Worm (Caenorhabditis elegans) whole organism, L2 larva: ENCODE results near the gene F37C4.5.

Source experiments
- C34F6.9 ChIP-seq: fragments of 150-350 bp; optimal IDR thresholded peaks from 2 replicates; lab custom pipeline; 2014; ENCODE audit warnings: missing biosample characterization, missing genetic modification characterization
- F13H6.1 ChIP-seq: sonication (generic microtip); optimal IDR thresholded peaks from 2 replicates; lab custom pipeline; 2016; ENCODE audit warnings: missing genetic modification characterization, missing compliant biosample characterization
- Y55F3AM.14 ChIP-seq: fragments of 200-800 bp; sonication (Bioruptor generic); optimal IDR thresholded peaks from 2 replicates; lab custom pipeline; 2018; ENCODE audit warnings: mild to moderate bottlenecking, missing genetic modification characterization, missing compliant biosample characterization
- ZK546.5 ChIP-seq: sonication (generic microtip); optimal IDR thresholded peaks from 2 replicates; lab custom pipeline; 2017; ENCODE audit warnings: missing biosample characterization, missing genetic modification characterization
- ama-1 ChIP-seq: fragments of 150-350 bp; optimal IDR thresholded peaks from 2 replicates; lab custom pipeline; 2018; ENCODE audit warnings: inconsistent platforms
- ceh-16 ChIP-seq: fragments of 150-350 bp; optimal IDR thresholded peaks from 2 replicates; lab custom pipeline; 2014; ENCODE audit warnings: missing biosample characterization, missing genetic modification characterization
- ceh-82 ChIP-seq: fragments of 150-350 bp; optimal IDR thresholded peaks from 2 replicates; lab custom pipeline; 2014; ENCODE audit warnings: missing biosample characterization, missing genetic modification characterization
- crh-2 ChIP-seq: sonication (generic microtip); optimal IDR thresholded peaks from 2 replicates; lab custom pipeline; 2017; ENCODE audit warnings: missing biosample characterization, missing genetic modification characterization
- dmd-4 ChIP-seq: sonication (generic microtip); optimal IDR thresholded peaks from 2 replicates; lab custom pipeline; 2017; ENCODE audit warnings: missing biosample characterization, missing genetic modification characterization
- elt-3 ChIP-seq: sonication (generic microtip); optimal IDR thresholded peaks from 2 replicates; lab custom pipeline; 2017; ENCODE audit warnings: missing biosample characterization, missing genetic modification characterization
- fos-1 ChIP-seq: fragments of 150-350 bp; optimal IDR thresholded peaks from 2 replicates; lab custom pipeline; 2014; ENCODE audit warnings: missing biosample characterization, missing genetic modification characterization
- gmeb-1 ChIP-seq: fragments of 150-350 bp; optimal IDR thresholded peaks from 2 replicates; lab custom pipeline; 2014; ENCODE audit warnings: missing biosample characterization, missing genetic modification characterization
- lsy-2 ChIP-seq, 2 experiments: fragments of 150-350 bp in 1 of 2; sonication (generic microtip) in 1 of 2; optimal IDR thresholded peaks; 2 replicates each; lab custom pipeline; 2014 to 2017; ENCODE audit warnings: missing biosample characterization in 2 of 2, missing genetic modification characterization in 2 of 2
- mbf-1 ChIP-seq: sonication (generic microtip); optimal IDR thresholded peaks from 2 replicates; lab custom pipeline; 2017; ENCODE audit warnings: missing biosample characterization, missing genetic modification characterization
- mdl-1 ChIP-seq, 2 experiments: fragments of 150-350 bp in 1 of 2; sonication (generic microtip) in 1 of 2; optimal IDR thresholded peaks; 2 replicates each; lab custom pipeline; 2017; ENCODE audit warnings: missing biosample characterization in 2 of 2, missing genetic modification characterization in 2 of 2
- nhr-10 ChIP-seq: sonication (generic microtip); optimal IDR thresholded peaks from 2 replicates; lab custom pipeline; 2017; ENCODE audit warnings: missing biosample characterization, missing genetic modification characterization
- nhr-11 ChIP-seq: fragments of 150-350 bp; optimal IDR thresholded peaks from 2 replicates; lab custom pipeline; 2014; ENCODE audit warnings: missing biosample characterization, missing genetic modification characterization
- nhr-12 ChIP-seq: fragments of 150-350 bp; optimal IDR thresholded peaks from 2 replicates; lab custom pipeline; 2014; ENCODE audit warnings: missing biosample characterization, missing genetic modification characterization
- nhr-129 ChIP-seq: fragments of 150-350 bp; optimal IDR thresholded peaks from 2 replicates; lab custom pipeline; 2014; ENCODE audit warnings: missing biosample characterization, missing genetic modification characterization
- nhr-25 ChIP-seq: fragments of 150-350 bp; sonication (generic microtip); optimal IDR thresholded peaks from 3 replicates; lab custom pipeline; 2014; ENCODE audit warnings: missing biosample characterization, missing genetic modification characterization
- peb-1 ChIP-seq: fragments of 150-350 bp; optimal IDR thresholded peaks from 2 replicates; lab custom pipeline; 2014; ENCODE audit warnings: missing biosample characterization, missing genetic modification characterization
- sem-4 ChIP-seq: fragments of 150-350 bp; optimal IDR thresholded peaks from 2 replicates; lab custom pipeline; 2014; ENCODE audit warnings: missing biosample characterization, missing genetic modification reagents, missing genetic modification characterization
- sma-3 ChIP-seq: sonication (generic microtip); optimal IDR thresholded peaks from 2 replicates; lab custom pipeline; 2016; ENCODE audit warnings: missing genetic modification reagents, missing genetic modification characterization, missing compliant biosample characterization
- sma-9 ChIP-seq, 2 experiments: fragments of 150-350 bp in 1 of 2; sonication (generic microtip) in 1 of 2; optimal IDR thresholded peaks; 2 replicates each; lab custom pipeline; 2014 to 2016; ENCODE audit warnings: missing genetic modification characterization in 2 of 2, mild to moderate bottlenecking in 1 of 2, missing biosample characterization in 1 of 2, missing compliant biosample characterization in 1 of 2, missing genetic modification reagents in 1 of 2, moderate library complexity in 1 of 2
- snpc-4 ChIP-seq: fragments of 150-350 bp; optimal IDR thresholded peaks from 2 replicates; lab custom pipeline; 2014; ENCODE audit warnings: missing biosample characterization, missing genetic modification characterization
- unc-39 ChIP-seq: fragments of 150-350 bp; optimal IDR thresholded peaks from 2 replicates; lab custom pipeline; 2014; ENCODE audit warnings: missing biosample characterization, missing genetic modification characterization
- unc-55 ChIP-seq: fragments of 150-350 bp; sonication (generic microtip); optimal IDR thresholded peaks from 3 replicates; lab custom pipeline; 2014; ENCODE audit warnings: missing biosample characterization, missing genetic modification reagents, missing genetic modification characterization
- unc-62 ChIP-seq: fragments of 150-350 bp; optimal IDR thresholded peaks from 2 replicates; lab custom pipeline; 2014; ENCODE audit warnings: missing biosample characterization, missing genetic modification reagents, missing genetic modification characterization
- zag-1 ChIP-seq: fragments of 150-350 bp; optimal IDR thresholded peaks from 2 replicates; lab custom pipeline; 2014; ENCODE audit warnings: missing biosample characterization, missing genetic modification characterization

Gene F37C4.5

ce11 chrIV:3874417-3874816, 811 bp upstream of the F37C4.5 start:
- TF ChIP-seq mdl-1 (tag; optimal IDR thresholded peaks at IDR 0.05; lab: Kevin White, UChicago), result no peak
- peak; percentile 10 for TF ChIP-seq F13H6.1 (tag; lab: Kevin White, UChicago)
- TF ChIP-seq nhr-25 (tag; lab: Kevin White, UChicago), result peak; percentile 19
- TF ChIP-seq lsy-2 (tag; optimal IDR thresholded peaks at IDR 0.05; lab: Kevin White, UChicago), result peak in 1 of 2 experiments; percentile 51
- no peak for TF ChIP-seq sem-4 (tag; lab: Kevin White, UChicago)
- TF ChIP-seq unc-55 (GFP tag; lab: Kevin White, UChicago), result peak; percentile 28
- TF ChIP-seq nhr-10 (tag; lab: Kevin White, UChicago), result peak; percentile 30
- TF ChIP-seq nhr-11 (tag; lab: Kevin White, UChicago), result no peak
- peak; percentile 41 for TF ChIP-seq C34F6.9 (tag; lab: Kevin White, UChicago)
- TF ChIP-seq nhr-129 (tag; lab: Kevin White, UChicago), result peak; percentile 45
- no peak for TF ChIP-seq zag-1 (tag; lab: Kevin White, UChicago)
- TF ChIP-seq sma-9 (GFP tag; optimal IDR thresholded peaks at IDR 0.05; lab: Kevin White, UChicago), result peak; percentile 26
- no peak for TF ChIP-seq sma-9 (tag; optimal IDR thresholded peaks at IDR 0.05; lab: Kevin White, UChicago)
- no peak for TF ChIP-seq nhr-12 (tag; lab: Kevin White, UChicago)
- TF ChIP-seq fos-1 (tag; lab: Kevin White, UChicago), result peak; percentile 65
- TF ChIP-seq crh-2 (tag; lab: Kevin White, UChicago), result peak; percentile 40
- peak; percentile 95 for TF ChIP-seq ama-1 (lab: Kevin White, UChicago)
- no peak for TF ChIP-seq ZK546.5
- TF ChIP-seq, all 48 proteins: peak for 11

ce11 chrIV:3873195-3873594, 411 bp downstream of the F37C4.5 start:
- TF ChIP-seq ceh-82, result no peak
- no peak for TF ChIP-seq nhr-11 (tag; lab: Kevin White, UChicago)

- TF ChIP-seq dmd-4 (no peak), F13H6.1 (tag; lab: Kevin White, UChicago) (no peak), sem-4 (tag; lab: Kevin White, UChicago) (no peak), nhr-11 (tag; lab: Kevin White, UChicago) (no peak), ceh-16 (tag; lab: Kevin White, UChicago) (no peak), crh-2 (tag; lab: Kevin White, UChicago) (no peak), mbf-1 (tag; lab: Kevin White, UChicago) (no peak), snpc-4 (tag; lab: Kevin White, UChicago) (no peak), Y55F3AM.14 (GFP tag; lab: Kevin White, UChicago) (no peak)
These were observed 3.7 kb downstream of the F37C4.5 start for ce11 chrIV:3869875-3870274.

ce11 chrIV:3867252-3867651, 6.4 kb downstream of the F37C4.5 start, which contains the start of gene F37C4.4:
Gene F37C4.4 (plus strand): TSS chrIV:3867309.
- TF ChIP-seq ceh-16 (tag; lab: Kevin White, UChicago), result no peak
- TF ChIP-seq peb-1 (tag; lab: Kevin White, UChicago), result no peak

- no peak for TF ChIP-seq unc-39 (tag; lab: Kevin White, UChicago)
- peak; percentile 24 for TF ChIP-seq nhr-129 (tag; lab: Kevin White, UChicago)
- TF ChIP-seq gmeb-1, result no peak
- TF ChIP-seq nhr-25 (tag; lab: Kevin White, UChicago), result peak; percentile 38
- TF ChIP-seq fos-1 (tag; lab: Kevin White, UChicago), result peak; percentile 3
- TF ChIP-seq, all 48 proteins: peak for 3
These were observed 7.6 kb downstream of the F37C4.5 start for ce11 chrIV:3866018-3866417.

- no peak for TF ChIP-seq unc-62 (GFP tag; lab: Kevin White, UChicago)
- no peak for TF ChIP-seq ceh-16 (tag; lab: Kevin White, UChicago)
- TF ChIP-seq unc-39 (tag; lab: Kevin White, UChicago), result no peak
- no peak for TF ChIP-seq sma-9 (GFP tag; optimal IDR thresholded peaks at IDR 0.05; lab: Kevin White, UChicago)
- no peak for TF ChIP-seq sma-9 (tag; optimal IDR thresholded peaks at IDR 0.05; lab: Kevin White, UChicago)
- no peak for TF ChIP-seq unc-55 (GFP tag; lab: Kevin White, UChicago)
- no peak for TF ChIP-seq F13H6.1 (tag; lab: Kevin White, UChicago)
- TF ChIP-seq elt-3 (tag; lab: Kevin White, UChicago), result no peak
- no peak for TF ChIP-seq sma-3 (GFP tag; lab: Kevin White, UChicago)
- TF ChIP-seq nhr-12 (tag; lab: Kevin White, UChicago), result no peak
- TF ChIP-seq fos-1 (tag; lab: Kevin White, UChicago), result no peak
- no peak for TF ChIP-seq nhr-11 (tag; lab: Kevin White, UChicago)
- no peak for TF ChIP-seq snpc-4 (tag; lab: Kevin White, UChicago)
- no peak for TF ChIP-seq ama-1 (lab: Kevin White, UChicago)
- no peak for TF ChIP-seq Y55F3AM.14 (GFP tag; lab: Kevin White, UChicago)
These were observed 8.7 kb downstream of the F37C4.5 start, which contains the start of gene aat-8 for ce11 chrIV:3864944-3865343. Gene aat-8 (minus strand): TSS chrIV:3865044.
